Worm (Caenorhabditis elegans) whole organism, L1 larva: Measurements from ENCODE around the gene srd-17.

Experiments used
- Y116A8C.19 ChIP-seq: sonication (generic microtip); optimal IDR thresholded peaks from 2 replicates; lab custom pipeline; 2016; ENCODE audit warnings: missing compliant biosample characterization, missing genetic modification characterization, borderline replicate concordance
- ama-1 ChIP-seq: fragments of 150-350 bp; optimal IDR thresholded peaks from 2 replicates; lab custom pipeline; 2014
- ceh-90 ChIP-seq: sonication (generic microtip); optimal IDR thresholded peaks from 2 replicates; lab custom pipeline; 2016; ENCODE audit warnings: missing genetic modification characterization, missing compliant biosample characterization
- efl-1 ChIP-seq, 4 experiments: fragments of 150-350 bp; optimal IDR thresholded peaks in 3 of 4; peaks in 1 of 4; 1 replicate in 1 of 4; 2 replicates in 3 of 4; lab custom pipeline; 2014; ENCODE audit warnings: missing biosample characterization in 2 of 4, missing genetic modification characterization in 2 of 4, missing genetic modification reagents in 2 of 4
- egl-27 ChIP-seq, 2 experiments: fragments of 150-350 bp in 1 of 2; sonication (generic microtip); optimal IDR thresholded peaks; 3 replicates each; lab custom pipeline; 2017 to 2018; ENCODE audit warnings: missing biosample characterization in 2 of 2, missing genetic modification characterization in 2 of 2, missing genetic modification reagents in 2 of 2
- elt-2 ChIP-seq: sonication (generic microtip); optimal IDR thresholded peaks from 2 replicates; lab custom pipeline; 2016; ENCODE audit warnings: missing genetic modification characterization, mild to moderate bottlenecking, inconsistent platforms, missing compliant biosample characterization, missing genetic modification reagents
- fos-1 ChIP-seq: fragments of 150-350 bp; optimal IDR thresholded peaks from 2 replicates; lab custom pipeline; 2014; ENCODE audit warnings: missing biosample characterization, missing genetic modification characterization
- irx-1 ChIP-seq: sonication (generic microtip); optimal IDR thresholded peaks from 2 replicates; lab custom pipeline; 2016; ENCODE audit warnings: missing genetic modification characterization, missing compliant biosample characterization
- mdl-1 ChIP-seq, 2 experiments: fragments of 150-350 bp; optimal IDR thresholded peaks; 2 replicates each; lab custom pipeline; 2014 to 2017; ENCODE audit warnings: missing biosample characterization in 2 of 2, missing genetic modification characterization in 2 of 2, inconsistent platforms in 1 of 2
- nhr-11 ChIP-seq: fragments of 150-350 bp; optimal IDR thresholded peaks from 2 replicates; lab custom pipeline; 2014; ENCODE audit warnings: missing biosample characterization, missing genetic modification characterization
- nhr-19 ChIP-seq: fragments of 200-800 bp; sonication (Bioruptor generic); conservative IDR thresholded peaks from 2 replicates; pipeline ENCODE4 v1.3.6; 2022; ENCODE audit warnings: missing genetic modification characterization, missing compliant biosample characterization
- nhr-237 ChIP-seq: fragments of 150-350 bp; optimal IDR thresholded peaks from 2 replicates; lab custom pipeline; 2014; ENCODE audit warnings: missing biosample characterization, missing genetic modification characterization
- nhr-47 ChIP-seq: sonication (generic microtip); optimal IDR thresholded peaks from 2 replicates; lab custom pipeline; 2016; ENCODE audit warnings: mild to moderate bottlenecking, missing genetic modification characterization, moderate library complexity, missing compliant biosample characterization
- nhr-71 ChIP-seq: sonication (generic microtip); optimal IDR thresholded peaks from 2 replicates; lab custom pipeline; 2016; ENCODE audit warnings: mild to moderate bottlenecking, missing genetic modification characterization, moderate library complexity, missing compliant biosample characterization
- swsn-7 ChIP-seq: sonication (generic microtip); optimal IDR thresholded peaks from 2 replicates; lab custom pipeline; 2016; ENCODE audit warnings: missing genetic modification characterization, missing compliant biosample characterization
- tbx-2 ChIP-seq: sonication (generic microtip); optimal IDR thresholded peaks from 2 replicates; lab custom pipeline; 2016; ENCODE audit warnings: missing genetic modification characterization, missing compliant biosample characterization
- unc-130 ChIP-seq: fragments of 150-350 bp; optimal IDR thresholded peaks from 2 replicates; lab custom pipeline; 2017; ENCODE audit warnings: missing biosample characterization, missing genetic modification characterization, inconsistent platforms
- unc-30 ChIP-seq: sonication (generic microtip); optimal IDR thresholded peaks from 2 replicates; lab custom pipeline; 2017; ENCODE audit warnings: missing biosample characterization, missing genetic modification characterization

Gene srd-17

ce11 chrV:13388961-13389360, 43.6 kb downstream of the srd-17 start:
- TF ChIP-seq egl-27 (tag; optimal IDR thresholded peaks at IDR 0.05; lab: Kevin White, UChicago) (no peak), swsn-7 (tag; lab: Kevin White, UChicago) (no peak), mdl-1 (tag; optimal IDR thresholded peaks at IDR 0.05; lab: Kevin White, UChicago) (no peak), nhr-19 (GFP tag; lab: Robert Waterston, UW) (no peak), irx-1 (no peak), unc-130 (tag; lab: Kevin White, UChicago) (no peak), nhr-71 (tag; lab: Kevin White, UChicago) (no peak), ama-1 (lab: Kevin White, UChicago) (no peak), nhr-237 (tag; lab: Kevin White, UChicago) (no peak), nhr-47 (tag; lab: Kevin White, UChicago) (no peak), efl-1 (optimal IDR thresholded peaks at IDR 0.05; lab: Kevin White, UChicago) (no peak), efl-1 (GFP tag; optimal IDR thresholded peaks at IDR 0.05 in 1 of 2; lab: Kevin White, UChicago) (no peak), elt-2 (tag; lab: Kevin White, UChicago) (no peak), Y116A8C.19 (no peak)

ce11 chrV:13387472-13387871, 45.0 kb downstream of the srd-17 start:
- no peak for TF ChIP-seq nhr-19 (GFP tag; lab: Robert Waterston, UW)
- no peak for TF ChIP-seq ceh-90 (tag; lab: Kevin White, UChicago)
- TF ChIP-seq unc-30 (tag; lab: Kevin White, UChicago): no peak

- no peak for TF ChIP-seq tbx-2 (tag; lab: Kevin White, UChicago)
- TF ChIP-seq fos-1 (tag; lab: Kevin White, UChicago): no peak
- peak; percentile 1 for TF ChIP-seq nhr-11 (tag; lab: Kevin White, UChicago)
Observed at ce11 chrV:13385798-13386197, 46.7 kb downstream of the srd-17 start, which contains the start of gene gcy-34. Gene gcy-34, minus strand, starts transcription at chrV:13385898.

ce11 chrV:13380980-13381379, 51.5 kb downstream of the srd-17 start, which contains the start of gene cpz-2:
Gene cpz-2, plus strand, starts transcription at chrV:13381189.
- TF ChIP-seq nhr-19 (GFP tag; lab: Robert Waterston, UW) (no peak), elt-2 (tag; lab: Kevin White, UChicago) (peak; percentile 56), unc-30 (tag; lab: Kevin White, UChicago) (no peak), ama-1 (lab: Kevin White, UChicago) (no peak)
